Worm (Caenorhabditis elegans): ENCODE measurements around the gene srbc-21.

DNA sequence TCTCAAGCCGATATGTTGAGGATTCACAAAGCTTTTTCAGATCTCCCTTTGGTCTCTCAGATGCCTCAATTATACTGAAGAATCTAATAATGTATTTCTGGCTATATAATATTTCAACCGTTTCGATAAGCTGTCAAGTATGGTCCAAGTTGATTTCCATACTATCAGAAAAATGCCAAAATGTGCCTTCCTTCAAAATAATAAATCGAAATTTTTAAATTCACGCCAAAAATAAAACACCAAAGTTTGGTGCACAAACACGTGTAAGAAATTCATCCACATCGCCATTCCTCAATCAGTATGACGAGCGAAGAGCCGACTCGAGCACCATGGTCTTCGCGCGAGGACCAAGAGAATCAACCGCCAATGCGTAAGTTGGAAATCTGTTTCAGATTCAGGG lies 35.8 kb upstream of the srbc-21 start, which contains the start of gene F22F7.11:
- TF ChIP-seq gmeb-2 (tag; optimal IDR thresholded peaks at IDR 0.05) (no peak), nfya-1 (tag; optimal IDR thresholded peaks at IDR 0.05) (no peak), pha-4 (tag; optimal IDR thresholded peaks at IDR 0.05) (no peak), ceh-45 (GFP tag; IDR thresholded peaks at IDR 0.05) (no peak), F13H6.1 (tag; optimal IDR thresholded peaks at IDR 0.05) (no peak), eyg-1 (tag; optimal IDR thresholded peaks at IDR 0.05) (no peak), unc-3 (GFP tag; conservative IDR thresholded peaks at IDR 0.05) (no peak), unc-3 (tag; optimal IDR thresholded peaks at IDR 0.05) (no peak), fkh-10 (GFP tag; optimal IDR thresholded peaks at IDR 0.05) (no peak), dmd-4 (tag; optimal IDR thresholded peaks at IDR 0.05; ENCODE audit: borderline replicate concordance) (no peak), hlh-6 (tag; optimal IDR thresholded peaks at IDR 0.05) (no peak)
